Fruit fly (Drosophila melanogaster) whole organism, embryonic: Measurements from ENCODE around the gene Ada1-1.

ENCODE experiments used
- B-H2 ChIP-seq: fragments of 200-800 bp; sonication (Bioruptor generic); optimal IDR thresholded peaks from 2 replicates; lab custom pipeline; 2018; ENCODE audit warnings: missing biosample characterization, mild to moderate bottlenecking, missing genetic modification characterization
- BtbVII ChIP-seq: fragments of 200-800 bp; sonication (Bioruptor generic); optimal IDR thresholded peaks from 3 replicates; lab custom pipeline; 2017; ENCODE audit warnings: missing biosample characterization, mild to moderate bottlenecking, missing genetic modification characterization
- Bteb2 ChIP-seq: fragments of 200-800 bp; sonication (Bioruptor generic); optimal IDR thresholded peaks from 2 replicates; lab custom pipeline; 2016; ENCODE audit warnings: missing biosample characterization, missing genetic modification characterization
- CG10274 ChIP-seq: fragments of 200-800 bp; sonication (Bioruptor generic); optimal IDR thresholded peaks from 3 replicates; lab custom pipeline; 2017; ENCODE audit warnings: missing biosample characterization, mild to moderate bottlenecking, missing genetic modification characterization
- CG10462 ChIP-seq: fragments of 200-800 bp; sonication (Bioruptor generic); optimal IDR thresholded peaks from 2 replicates; lab custom pipeline; 2016; ENCODE audit warnings: missing biosample characterization, missing genetic modification characterization
- CG10543 ChIP-seq: fragments of 200-800 bp; sonication (Bioruptor generic); optimal IDR thresholded peaks from 3 replicates; lab custom pipeline; 2017; ENCODE audit warnings: missing biosample characterization, mild to moderate bottlenecking, missing genetic modification characterization, moderate library complexity
- CG11504 ChIP-seq: fragments of 200-800 bp; sonication (Bioruptor generic); optimal IDR thresholded peaks from 3 replicates; lab custom pipeline; 2019; ENCODE audit warnings: missing biosample characterization, mild to moderate bottlenecking, missing genetic modification characterization, moderate library complexity
- CG13123 ChIP-seq: fragments of 200-800 bp; sonication (Bioruptor generic); optimal IDR thresholded peaks from 2 replicates; lab custom pipeline; 2016; ENCODE audit warnings: missing biosample characterization, missing genetic modification characterization
- CG2712 ChIP-seq: fragments of 200-800 bp; optimal IDR thresholded peaks from 3 replicates; lab custom pipeline; 2019; ENCODE audit warnings: missing biosample characterization, mild to moderate bottlenecking, missing genetic modification characterization, moderate library complexity
- CG3163 ChIP-seq: fragments of 200-800 bp; sonication (Bioruptor generic); optimal IDR thresholded peaks from 3 replicates; lab custom pipeline; 2016; ENCODE audit warnings: missing biosample characterization, missing genetic modification characterization
- CG32532 ChIP-seq: fragments of 200-800 bp; sonication (Bioruptor generic); IDR thresholded peaks from 2 replicates; pipeline ENCODE4 v1.3.6; 2022; ENCODE audit warnings: missing biosample characterization, missing genetic modification characterization
- CG34224 ChIP-seq: fragments of 200-800 bp; sonication (Bioruptor generic); IDR thresholded peaks from 3 replicates; pipeline ENCODE4 v1.3.6; 2022; ENCODE audit warnings: missing biosample characterization, missing genetic modification characterization; ENCODE audit not compliant: partially characterized antibody
- CG6272 ChIP-seq: fragments of 200-800 bp; sonication (Bioruptor generic); IDR thresholded peaks from 2 replicates; pipeline ENCODE4 v1.3.6; 2022; ENCODE audit warnings: missing biosample characterization, missing genetic modification characterization
- CG6683 ChIP-seq: fragments of 200-800 bp; sonication (Bioruptor generic); optimal IDR thresholded peaks from 2 replicates; lab custom pipeline; 2017; ENCODE audit warnings: missing biosample characterization, mild to moderate bottlenecking, missing genetic modification characterization, missing genetic modification reagents
- CG7357 ChIP-seq: fragments of 200-800 bp; sonication (Bioruptor generic); IDR thresholded peaks from 3 replicates; pipeline ENCODE4 v1.3.6; 2022; ENCODE audit warnings: missing biosample characterization, missing genetic modification characterization
- CG7745 ChIP-seq: fragments of 200-800 bp; sonication (Bioruptor generic); optimal IDR thresholded peaks from 2 replicates; lab custom pipeline; 2018; ENCODE audit warnings: missing biosample characterization, mild to moderate bottlenecking, missing genetic modification characterization, moderate library complexity
- CG9817 ChIP-seq: fragments of 200-800 bp; sonication (Bioruptor generic); optimal IDR thresholded peaks from 2 replicates; lab custom pipeline; 2018; ENCODE audit warnings: missing biosample characterization, mild to moderate bottlenecking, missing genetic modification characterization, moderate library complexity
- D ChIP-seq, 2 experiments: fragments of 200-800 bp in 1 of 2; fragments of >200 bp in 1 of 2; sonication (Bioruptor generic) in 1 of 2; optimal IDR thresholded peaks; 2 replicates in 1 of 2; 3 replicates in 1 of 2; lab custom pipeline; 2017; ENCODE audit warnings: mild to moderate bottlenecking in 1 of 2, missing biosample characterization in 1 of 2, missing genetic modification characterization in 1 of 2, missing genetic modification reagents in 1 of 2
- Fer1 ChIP-seq: fragments of 200-800 bp; sonication (Bioruptor generic); optimal IDR thresholded peaks from 2 replicates; lab custom pipeline; 2017; ENCODE audit warnings: missing biosample characterization, mild to moderate bottlenecking, missing genetic modification characterization
- Hand ChIP-seq: fragments of 200-800 bp; sonication (Bioruptor generic); optimal IDR thresholded peaks from 2 replicates; lab custom pipeline; 2017; ENCODE audit warnings: mild to moderate bottlenecking, missing biosample characterization, missing genetic modification reagents, missing genetic modification characterization
- Hmr ChIP-seq: fragments of 200-800 bp; sonication (Bioruptor generic); optimal IDR thresholded peaks from 3 replicates; lab custom pipeline; 2017; ENCODE audit warnings: mild to moderate bottlenecking, missing biosample characterization, missing genetic modification reagents, missing genetic modification characterization
- Kr ChIP-seq: fragments of 200-800 bp; sonication (Bioruptor generic); optimal IDR thresholded peaks from 2 replicates; lab custom pipeline; 2017; ENCODE audit warnings: missing biosample characterization, mild to moderate bottlenecking, missing genetic modification characterization
- Lhr ChIP-seq: fragments of 200-800 bp; sonication (Bioruptor generic); optimal IDR thresholded peaks from 3 replicates; lab custom pipeline; 2017; ENCODE audit warnings: mild to moderate bottlenecking, missing biosample characterization, missing genetic modification reagents, missing genetic modification characterization
- Ptx1 ChIP-seq: fragments of 200-800 bp; sonication (Bioruptor generic); IDR thresholded peaks from 2 replicates; pipeline ENCODE4 v1.3.6; 2022; ENCODE audit warnings: missing biosample characterization, missing genetic modification characterization
- Side ChIP-seq: fragments of 200-800 bp; sonication (Bioruptor generic); optimal IDR thresholded peaks from 2 replicates; lab custom pipeline; 2016; ENCODE audit warnings: missing biosample characterization, missing genetic modification characterization
- abd-A ChIP-seq: fragments of 200-800 bp; sonication (Bioruptor generic); optimal IDR thresholded peaks from 3 replicates; lab custom pipeline; 2019; ENCODE audit warnings: missing biosample characterization, mild to moderate bottlenecking, missing genetic modification characterization, moderate library complexity
- ac ChIP-seq: fragments of 200-800 bp; sonication (Bioruptor generic); optimal IDR thresholded peaks from 3 replicates; lab custom pipeline; 2017; ENCODE audit warnings: missing biosample characterization, mild to moderate bottlenecking, missing genetic modification characterization
- bab2 ChIP-seq: fragments of 200-800 bp; sonication (Bioruptor generic); optimal IDR thresholded peaks from 2 replicates; lab custom pipeline; 2016; ENCODE audit warnings: missing biosample characterization, missing genetic modification characterization
- br ChIP-seq: fragments of >200 bp; optimal IDR thresholded peaks from 2 replicates; lab custom pipeline; 2017
- bsh ChIP-seq, 2 experiments: fragments of 200-800 bp; sonication (Bioruptor generic); optimal IDR thresholded peaks; 2 replicates each; lab custom pipeline; 2017 to 2018; ENCODE audit warnings: mild to moderate bottlenecking in 2 of 2, missing biosample characterization in 2 of 2, missing genetic modification characterization in 2 of 2, moderate library complexity in 1 of 2
- chif ChIP-seq, 2 experiments: fragments of 200-800 bp; sonication (Bioruptor generic); optimal IDR thresholded peaks; 3 replicates each; lab custom pipeline; 2016; ENCODE audit warnings: missing biosample characterization in 2 of 2, missing genetic modification characterization in 2 of 2
- dmrt99B ChIP-seq: fragments of 200-800 bp; sonication (Bioruptor generic); optimal IDR thresholded peaks from 2 replicates; lab custom pipeline; 2018; ENCODE audit warnings: missing biosample characterization, mild to moderate bottlenecking, missing genetic modification characterization, moderate library complexity
- en ChIP-seq: fragments of 200-800 bp; sonication (Bioruptor generic); optimal IDR thresholded peaks from 2 replicates; lab custom pipeline; 2016; ENCODE audit warnings: missing biosample characterization, missing genetic modification characterization
- ewg ChIP-seq: fragments of 200-800 bp; sonication (Bioruptor generic); optimal IDR thresholded peaks from 3 replicates; lab custom pipeline; 2017; ENCODE audit warnings: mild to moderate bottlenecking, missing biosample characterization, missing genetic modification reagents, missing genetic modification characterization
- jumu ChIP-seq: fragments of 200-800 bp; sonication (Bioruptor generic); optimal IDR thresholded peaks from 3 replicates; lab custom pipeline; 2016; ENCODE audit warnings: missing biosample characterization, missing genetic modification characterization
- kah ChIP-seq: fragments of 200-800 bp; sonication (Bioruptor generic); optimal IDR thresholded peaks from 2 replicates; lab custom pipeline; 2018; ENCODE audit warnings: missing biosample characterization, mild to moderate bottlenecking, missing genetic modification characterization
- kay ChIP-seq: fragments of 200-800 bp; sonication (Bioruptor generic); optimal IDR thresholded peaks from 2 replicates; lab custom pipeline; 2016; ENCODE audit warnings: missing biosample characterization, missing genetic modification characterization
- mirr ChIP-seq: fragments of 200-800 bp; sonication (Bioruptor generic); optimal IDR thresholded peaks from 3 replicates; lab custom pipeline; 2018; ENCODE audit warnings: missing biosample characterization, mild to moderate bottlenecking, missing genetic modification characterization
- nom ChIP-seq: fragments of 200-800 bp; sonication (Bioruptor generic); optimal IDR thresholded peaks from 2 replicates; lab custom pipeline; 2017; ENCODE audit warnings: missing biosample characterization, missing genetic modification characterization, mild to moderate bottlenecking, moderate library complexity, missing genetic modification reagents
- odd ChIP-seq: fragments of 200-800 bp; sonication (Bioruptor generic); optimal IDR thresholded peaks from 2 replicates; lab custom pipeline; 2017; ENCODE audit warnings: missing biosample characterization, mild to moderate bottlenecking, missing genetic modification characterization
- pb ChIP-seq: fragments of 200-800 bp; sonication (Bioruptor generic); optimal IDR thresholded peaks from 3 replicates; lab custom pipeline; 2016; ENCODE audit warnings: missing biosample characterization, missing genetic modification characterization
- pum ChIP-seq: fragments of 200-800 bp; sonication (Bioruptor generic); optimal IDR thresholded peaks from 2 replicates; lab custom pipeline; 2016; ENCODE audit warnings: missing biosample characterization, missing genetic modification characterization
- repo ChIP-seq: fragments of 200-800 bp; sonication (Bioruptor generic); optimal IDR thresholded peaks from 2 replicates; lab custom pipeline; 2016; ENCODE audit warnings: missing biosample characterization, missing genetic modification characterization
- scrt ChIP-seq: fragments of 200-800 bp; sonication (Bioruptor generic); optimal IDR thresholded peaks from 2 replicates; lab custom pipeline; 2018; ENCODE audit warnings: missing biosample characterization, mild to moderate bottlenecking, missing genetic modification characterization, moderate library complexity
- sug ChIP-seq: fragments of 200-800 bp; optimal IDR thresholded peaks from 2 replicates; lab custom pipeline; 2019; ENCODE audit warnings: missing biosample characterization, mild to moderate bottlenecking, missing genetic modification characterization, moderate library complexity
- unc-4 ChIP-seq: fragments of 200-800 bp; sonication (Bioruptor generic); IDR thresholded peaks from 2 replicates; pipeline ENCODE4 v1.3.6; 2022; ENCODE audit warnings: missing biosample characterization, missing genetic modification characterization; ENCODE audit not compliant: partially characterized antibody
- z ChIP-seq: fragments of 200-800 bp; sonication (Bioruptor generic); IDR thresholded peaks from 3 replicates; pipeline ENCODE4 v1.3.6; 2022; ENCODE audit warnings: missing biosample characterization, missing genetic modification characterization

Gene Ada1-1

DNA sequence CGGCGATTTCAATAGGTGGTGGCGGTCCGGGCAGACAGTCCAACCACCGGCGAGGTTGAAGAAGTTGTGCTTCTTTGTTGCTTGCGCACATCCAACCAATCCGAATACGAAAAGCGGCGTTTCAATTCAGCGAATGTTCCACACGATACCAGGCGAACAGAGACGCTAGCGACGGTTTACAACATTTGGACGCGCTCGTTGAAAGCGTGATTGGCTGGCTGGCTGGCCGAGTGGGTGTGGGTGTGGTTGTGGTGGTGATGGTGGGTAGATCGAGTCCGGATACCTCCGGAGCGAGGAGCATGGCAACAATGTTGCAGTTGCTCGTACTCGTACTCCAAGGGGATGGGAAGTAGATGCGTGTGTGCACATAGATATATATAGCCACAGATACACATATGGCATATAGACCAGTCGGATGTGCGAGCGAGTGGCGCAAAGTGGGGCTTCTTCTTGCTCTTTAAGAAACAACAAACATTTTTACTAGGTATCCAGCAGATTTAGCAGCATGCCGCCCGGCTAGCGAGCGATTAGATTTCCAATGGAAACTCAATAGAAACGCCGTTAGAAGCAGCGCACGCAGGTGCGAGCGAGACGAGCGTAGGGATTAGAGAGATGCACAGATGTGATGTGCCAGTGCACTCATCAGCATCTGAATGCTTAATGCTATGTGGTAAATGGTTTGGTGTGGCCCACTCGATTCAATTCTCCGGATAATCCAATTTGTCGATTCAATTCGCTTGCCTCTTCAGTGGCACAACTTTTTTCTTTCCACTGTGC lies 13.7 kb downstream of the Ada1-1 start (continued):
- TF ChIP-seq unc-4 (GFP tag; lab: Robert Waterston, UW) (no peak), Hand (GFP tag; lab: Kevin White, UChicago) (peak; percentile 17), abd-A (tag; lab: Kevin White, UChicago) (peak; percentile 87), CG10462 (GFP tag; lab: Kevin White, UChicago) (no peak), bsh (GFP tag; optimal IDR thresholded peaks at IDR 0.05; lab: Kevin White, UChicago) (peak in 1 of 2 experiments; percentile 42), Lhr (peak; percentile 98), Hmr (GFP tag; lab: Kevin White, UChicago) (peak; percentile 84), CG7357 (no peak), nom (GFP tag; lab: Kevin White, UChicago) (peak; percentile 65), CG11504 (tag; lab: Kevin White, UChicago) (peak; percentile 99), ewg (GFP tag; lab: Kevin White, UChicago) (peak; percentile 7), CG10543 (GFP tag; lab: Kevin White, UChicago) (peak; percentile 96), BtbVII (GFP tag; lab: Kevin White, UChicago) (peak; percentile 11), sug (tag; lab: Kevin White, UChicago) (peak; percentile 91), B-H2 (peak; percentile 60), repo (peak; percentile 19), CG13123 (GFP tag; lab: Kevin White, UChicago) (no peak), dmrt99B (tag; lab: Kevin White, UChicago) (peak; percentile 55), br (lab: Kevin White, UChicago) (no peak), pb (peak; percentile 18), pum (GFP tag; lab: Kevin White, UChicago) (no peak), CG34224 (no peak), odd (peak; percentile 74), en (GFP tag; lab: Kevin White, UChicago) (no peak), Kr (GFP tag; lab: Kevin White, UChicago) (peak; percentile 13), jumu (GFP tag; lab: Kevin White, UChicago) (no peak), CG9817 (tag; lab: Kevin White, UChicago) (no peak), kay (GFP tag; lab: Kevin White, UChicago) (peak; percentile 20), Bteb2 (GFP tag; lab: Kevin White, UChicago) (no peak), D (optimal IDR thresholded peaks at IDR 0.05; lab: Kevin White, UChicago) (peak; percentile 91), D (GFP tag; optimal IDR thresholded peaks at IDR 0.05; lab: Kevin White, UChicago) (peak; percentile 8), CG32532 (GFP tag; lab: Robert Waterston, UW) (no peak), mirr (GFP tag; lab: Kevin White, UChicago) (peak; percentile 73), CG7745 (no peak), chif (GFP tag; optimal IDR thresholded peaks at IDR 0.05; lab: Kevin White, UChicago) (no peak), CG6683 (peak; percentile 26), CG3163 (GFP tag; lab: Kevin White, UChicago) (peak; percentile 43), CG6272 (GFP tag; lab: Robert Waterston, UW) (no peak), Side (GFP tag; lab: Kevin White, UChicago) (peak; percentile 56), CG10274 (GFP tag; lab: Kevin White, UChicago) (no peak), z (GFP tag; lab: Robert Waterston, UW) (no peak), Ptx1 (GFP tag; lab: Robert Waterston, UW) (no peak), ac (peak; percentile 14), CG2712 (tag; lab: Kevin White, UChicago) (peak; percentile 2), bab2 (GFP tag; lab: Kevin White, UChicago) (no peak), kah (GFP tag; lab: Kevin White, UChicago) (peak; percentile 85), Fer1 (GFP tag; lab: Kevin White, UChicago) (peak; percentile 60), scrt (GFP tag; lab: Kevin White, UChicago) (no peak)
